Worm (Caenorhabditis elegans) whole organism, L3 larva: ENCODE measurements around the gene tam-1.

Experiments
- R02D3.7 ChIP-seq: fragments of 150-350 bp; optimal IDR thresholded peaks from 2 replicates; lab custom pipeline; 2014; ENCODE audit warnings: missing biosample characterization, missing genetic modification characterization
- ZK546.5 ChIP-seq: sonication (generic microtip); optimal IDR thresholded peaks from 2 replicates; lab custom pipeline; 2017; ENCODE audit warnings: missing biosample characterization, missing genetic modification characterization
- aly-2 ChIP-seq: fragments of 150-350 bp; optimal IDR thresholded peaks from 2 replicates; lab custom pipeline; 2014; ENCODE audit warnings: missing biosample characterization, missing genetic modification characterization
- ama-1 ChIP-seq: fragments of 150-350 bp; optimal IDR thresholded peaks from 2 replicates; lab custom pipeline; 2018
- ceh-82 ChIP-seq: fragments of 150-350 bp; optimal IDR thresholded peaks from 2 replicates; lab custom pipeline; 2014; ENCODE audit warnings: missing biosample characterization, missing genetic modification characterization
- daf-12 ChIP-seq: fragments of 150-350 bp; optimal IDR thresholded peaks from 2 replicates; lab custom pipeline; 2014; ENCODE audit warnings: missing biosample characterization, missing genetic modification reagents, missing genetic modification characterization
- egl-27 ChIP-seq: sonication (generic microtip); optimal IDR thresholded peaks from 4 replicates; lab custom pipeline; 2017; ENCODE audit warnings: missing biosample characterization, missing genetic modification reagents, missing genetic modification characterization
- egl-5 ChIP-seq: fragments of 150-350 bp; optimal IDR thresholded peaks from 2 replicates; lab custom pipeline; 2017; ENCODE audit warnings: missing biosample characterization, missing genetic modification reagents, missing genetic modification characterization, inconsistent platforms
- elt-1 ChIP-seq: fragments of 150-350 bp; optimal IDR thresholded peaks from 2 replicates; lab custom pipeline; 2014; ENCODE audit warnings: missing biosample characterization, missing genetic modification characterization
- elt-2 ChIP-seq: sonication (generic microtip); optimal IDR thresholded peaks from 2 replicates; lab custom pipeline; 2016; ENCODE audit warnings: missing genetic modification reagents, mild to moderate bottlenecking, missing genetic modification characterization, missing compliant biosample characterization
- elt-3 ChIP-seq, 3 experiments: fragments of 150-350 bp in 1 of 3; sonication (generic microtip) in 2 of 3; optimal IDR thresholded peaks; 2 replicates in 2 of 3; 4 replicates in 1 of 3; lab custom pipeline; 2014 to 2017; ENCODE audit warnings: missing biosample characterization in 3 of 3, missing genetic modification characterization in 3 of 3
- fos-1 ChIP-seq: fragments of 150-350 bp; optimal IDR thresholded peaks from 2 replicates; lab custom pipeline; 2014; ENCODE audit warnings: missing biosample characterization, missing genetic modification characterization
- hmg-11 ChIP-seq: sonication (generic microtip); optimal IDR thresholded peaks from 2 replicates; lab custom pipeline; 2016; ENCODE audit warnings: missing genetic modification characterization, missing compliant biosample characterization
- jun-1 ChIP-seq: fragments of 150-350 bp; optimal IDR thresholded peaks from 2 replicates; lab custom pipeline; 2014; ENCODE audit warnings: missing biosample characterization, missing genetic modification reagents, missing genetic modification characterization
- lsy-12 ChIP-seq: sonication (generic microtip); optimal IDR thresholded peaks from 2 replicates; lab custom pipeline; 2016; ENCODE audit warnings: mild to moderate bottlenecking, missing genetic modification characterization, missing compliant biosample characterization
- mdl-1 ChIP-seq: fragments of 150-350 bp; optimal IDR thresholded peaks from 2 replicates; lab custom pipeline; 2014; ENCODE audit warnings: missing biosample characterization, missing genetic modification characterization
- nfya-1 ChIP-seq: sonication (generic microtip); optimal IDR thresholded peaks from 2 replicates; lab custom pipeline; 2017; ENCODE audit warnings: missing genetic modification characterization, mild to moderate bottlenecking, missing compliant biosample characterization, antibody characterized with exemption, moderate library complexity; ENCODE audit not compliant: insufficient read depth
- nhr-11 ChIP-seq: fragments of 150-350 bp; optimal IDR thresholded peaks from 2 replicates; lab custom pipeline; 2014; ENCODE audit warnings: missing biosample characterization, missing genetic modification characterization
- nhr-23 ChIP-seq: fragments of 150-350 bp; optimal IDR thresholded peaks from 2 replicates; lab custom pipeline; 2014; ENCODE audit warnings: missing biosample characterization, missing genetic modification reagents, missing genetic modification characterization
- nhr-237 ChIP-seq: fragments of 150-350 bp; optimal IDR thresholded peaks from 2 replicates; lab custom pipeline; 2014; ENCODE audit warnings: missing biosample characterization, missing genetic modification characterization
- nhr-25 ChIP-seq: sonication (generic microtip); optimal IDR thresholded peaks from 2 replicates; lab custom pipeline; 2017; ENCODE audit warnings: missing biosample characterization, missing genetic modification characterization
- nhr-28 ChIP-seq: fragments of 150-350 bp; optimal IDR thresholded peaks from 2 replicates; lab custom pipeline; 2014; ENCODE audit warnings: missing biosample characterization, missing genetic modification characterization
- nhr-43 ChIP-seq: sonication (generic microtip); optimal IDR thresholded peaks from 2 replicates; lab custom pipeline; 2016; ENCODE audit warnings: mild to moderate bottlenecking, missing genetic modification characterization, missing compliant biosample characterization; ENCODE audit not compliant: poor library complexity, severe bottlenecking
- nhr-67 ChIP-seq: fragments of 150-350 bp; optimal IDR thresholded peaks from 2 replicates; lab custom pipeline; 2014; ENCODE audit warnings: missing biosample characterization, missing genetic modification characterization
- nhr-76 ChIP-seq: fragments of 150-350 bp; sonication (generic microtip); optimal IDR thresholded peaks from 5 replicates; lab custom pipeline; 2014; ENCODE audit warnings: missing biosample characterization, missing genetic modification characterization
- nhr-77 ChIP-seq: fragments of 150-350 bp; optimal IDR thresholded peaks from 2 replicates; lab custom pipeline; 2014; ENCODE audit warnings: missing biosample characterization, missing genetic modification characterization
- pha-4 ChIP-seq: fragments of 150-350 bp; optimal IDR thresholded peaks from 2 replicates; lab custom pipeline; 2014; ENCODE audit warnings: missing biosample characterization, missing genetic modification reagents, missing genetic modification characterization
- pqm-1 ChIP-seq: fragments of 150-350 bp; optimal IDR thresholded peaks from 2 replicates; lab custom pipeline; 2017; ENCODE audit warnings: missing biosample characterization, missing genetic modification characterization, inconsistent platforms
- sea-2 ChIP-seq: fragments of 150-350 bp; sonication (generic microtip); optimal IDR thresholded peaks from 4 replicates; lab custom pipeline; 2014; ENCODE audit warnings: missing biosample characterization, missing genetic modification reagents, missing genetic modification characterization
- skn-1 ChIP-seq: fragments of 150-350 bp; optimal IDR thresholded peaks from 2 replicates; lab custom pipeline; 2014; ENCODE audit warnings: missing biosample characterization, missing genetic modification characterization
- snpc-4 ChIP-seq: fragments of 150-350 bp; optimal IDR thresholded peaks from 2 replicates; lab custom pipeline; 2014; ENCODE audit warnings: missing biosample characterization, missing genetic modification characterization
- unc-39 ChIP-seq: sonication (generic microtip); optimal IDR thresholded peaks from 4 replicates; lab custom pipeline; 2017; ENCODE audit warnings: missing biosample characterization, missing genetic modification characterization
- unc-62 ChIP-seq: fragments of 150-350 bp; sonication (generic microtip); optimal IDR thresholded peaks from 4 replicates; lab custom pipeline; 2014; ENCODE audit warnings: missing biosample characterization, missing genetic modification reagents, missing genetic modification characterization
- ztf-11 ChIP-seq: fragments of 150-350 bp; optimal IDR thresholded peaks from 2 replicates; lab custom pipeline; 2014; ENCODE audit warnings: missing biosample characterization, missing genetic modification characterization
- ztf-4 ChIP-seq: fragments of 150-350 bp; optimal IDR thresholded peaks from 2 replicates; lab custom pipeline; 2014; ENCODE audit warnings: missing biosample characterization, missing genetic modification characterization

Gene tam-1

ce11 chrV:4967238-4967637 is 4.3 kb upstream of the tam-1 start:
- TF ChIP-seq nfya-1 (tag; lab: Kevin White, UChicago) (no peak), jun-1 (tag; lab: Kevin White, UChicago) (no peak), pqm-1 (tag; lab: Kevin White, UChicago) (no peak), nhr-11 (no peak), snpc-4 (no peak), nhr-43 (tag; lab: Kevin White, UChicago) (no peak), skn-1 (no peak)

ce11 chrV:4965790-4966189 is 2.9 kb upstream of the tam-1 start:
- TF ChIP-seq mdl-1 (no peak), ceh-82 (no peak), elt-3 (tag; optimal IDR thresholded peaks at IDR 0.05; lab: Kevin White, UChicago) (no peak), aly-2 (no peak), pha-4 (tag; lab: Kevin White, UChicago) (no peak), unc-62 (GFP tag; lab: Kevin White, UChicago) (no peak), pqm-1 (tag; lab: Kevin White, UChicago) (no peak), snpc-4 (no peak), nfya-1 (tag; lab: Kevin White, UChicago) (peak; percentile 55), ztf-11 (no peak), nhr-67 (tag; lab: Kevin White, UChicago) (no peak), elt-1 (tag; lab: Kevin White, UChicago) (peak; percentile 80), ZK546.5 (tag; lab: Kevin White, UChicago) (no peak), nhr-237 (tag; lab: Kevin White, UChicago) (no peak), nhr-77 (tag; lab: Kevin White, UChicago) (no peak), egl-5 (no peak), hmg-11 (tag; lab: Kevin White, UChicago) (peak; percentile 15), jun-1 (tag; lab: Kevin White, UChicago) (no peak), ztf-4 (tag; lab: Kevin White, UChicago) (no peak), nhr-25 (tag; lab: Kevin White, UChicago) (no peak), nhr-28 (tag; lab: Kevin White, UChicago) (no peak), sea-2 (GFP tag; lab: Kevin White, UChicago) (no peak), nhr-23 (tag; lab: Kevin White, UChicago) (peak; percentile 38)

ce11 chrV:4964671-4965420 is 1.9 kb upstream of the tam-1 start:
- TF ChIP-seq R02D3.7 (tag; lab: Kevin White, UChicago) (no peak), egl-27 (tag; lab: Kevin White, UChicago) (no peak), nhr-11 (no peak), skn-1 (peak; percentile 86), pha-4 (tag; lab: Kevin White, UChicago) (peak; percentile 78), elt-2 (tag; lab: Kevin White, UChicago) (peak; percentile 85), ama-1 (lab: Kevin White, UChicago) (no peak), pqm-1 (tag; lab: Kevin White, UChicago) (peak; percentile 5)

DNA sequence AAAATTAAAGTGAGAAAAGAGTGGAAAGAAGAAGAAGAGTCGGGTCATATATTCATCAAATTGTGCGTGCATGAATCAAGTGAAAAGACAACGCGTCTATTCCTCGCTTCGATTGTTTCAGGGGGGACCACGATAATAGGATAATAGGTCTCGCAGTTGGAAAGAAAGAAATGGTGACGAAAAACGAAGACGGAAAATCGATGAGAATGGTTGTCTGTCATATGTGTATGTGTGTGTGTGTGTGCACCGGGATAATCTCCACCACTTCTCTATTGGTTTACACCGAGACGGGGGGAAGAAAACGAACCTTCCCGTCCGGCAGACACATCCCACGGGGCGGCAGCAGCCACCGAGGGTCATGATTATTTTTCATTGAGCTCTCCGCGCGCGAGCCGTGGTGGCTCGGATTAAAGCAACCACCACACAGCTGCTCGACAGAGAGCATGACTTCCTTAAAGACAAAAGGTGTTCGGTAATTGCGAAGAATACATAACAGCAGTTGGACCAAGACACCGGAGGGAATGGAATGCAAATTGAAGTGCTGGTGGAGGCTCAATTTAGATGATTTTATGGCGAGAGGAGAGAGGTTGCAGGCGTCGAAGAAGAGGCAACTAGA is 1.2 kb upstream of the tam-1 start:
- TF ChIP-seq ztf-11 (no peak), ama-1 (lab: Kevin White, UChicago) (peak; percentile 57)

- TF ChIP-seq jun-1 (tag; lab: Kevin White, UChicago) (no peak), daf-12 (no peak), nhr-77 (tag; lab: Kevin White, UChicago) (no peak), unc-39 (tag; lab: Kevin White, UChicago) (no peak), lsy-12 (tag; lab: Kevin White, UChicago) (no peak), mdl-1 (no peak), nhr-23 (tag; lab: Kevin White, UChicago) (no peak), nhr-25 (tag; lab: Kevin White, UChicago) (no peak), aly-2 (no peak), elt-2 (tag; lab: Kevin White, UChicago) (no peak), nhr-76 (tag; lab: Kevin White, UChicago) (no peak), nfya-1 (tag; lab: Kevin White, UChicago) (no peak), fos-1 (tag; lab: Kevin White, UChicago) (no peak), hmg-11 (tag; lab: Kevin White, UChicago) (no peak), ama-1 (lab: Kevin White, UChicago) (no peak), nhr-11 (no peak), ZK546.5 (tag; lab: Kevin White, UChicago) (no peak)
- TF ChIP-seq, all 47 proteins: peak for 0
Observed at ce11 chrV:4963606-4964005, 704 bp upstream of the tam-1 start.
